Worm (Caenorhabditis elegans) whole organism, L4 larva: ENCODE data around the gene mrps-35.

Experiments
- F10B5.3 ChIP-seq: sonication (generic microtip); optimal IDR thresholded peaks from 2 replicates; lab custom pipeline; 2016; ENCODE audit warnings: mild to moderate bottlenecking, missing genetic modification characterization, missing compliant biosample characterization
- F26F4.8 ChIP-seq: fragments of 200-800 bp; sonication (Bioruptor generic); conservative IDR thresholded peaks from 2 replicates; pipeline ENCODE4 v1.3.6; 2022; ENCODE audit warnings: missing genetic modification characterization, missing compliant biosample characterization
- F44E2.7 ChIP-seq: fragments of 200-800 bp; sonication (Bioruptor generic); IDR thresholded peaks from 2 replicates; pipeline ENCODE4 v2.1.2; 2022; ENCODE audit warnings: missing genetic modification characterization, missing compliant biosample characterization
- T20F7.1 ChIP-seq: fragments of 200-800 bp; sonication (Bioruptor generic); optimal IDR thresholded peaks from 2 replicates; lab custom pipeline; 2018; ENCODE audit warnings: mild to moderate bottlenecking, missing genetic modification characterization, missing compliant biosample characterization
- Y48G9A.11 ChIP-seq: fragments of 200-800 bp; sonication (Bioruptor generic); IDR thresholded peaks from 2 replicates; pipeline ENCODE4 v1.3.6; 2022; ENCODE audit warnings: missing genetic modification reagents, missing genetic modification characterization, missing compliant biosample characterization
- Y5F2A.4 ChIP-seq: fragments of 200-800 bp; sonication (Bioruptor generic); optimal IDR thresholded peaks from 2 replicates; lab custom pipeline; 2018; ENCODE audit warnings: mild to moderate bottlenecking, missing genetic modification characterization, missing compliant biosample characterization
- Y75B8A.6 ChIP-seq: fragments of 200-800 bp; sonication (Bioruptor generic); IDR thresholded peaks from 2 replicates; pipeline ENCODE4 v1.3.6; 2022; ENCODE audit warnings: missing genetic modification reagents, missing genetic modification characterization, missing compliant biosample characterization
- ZK546.5 ChIP-seq, 2 experiments: sonication (generic microtip); optimal IDR thresholded peaks; 2 replicates each; lab custom pipeline; 2017; ENCODE audit warnings: missing biosample characterization in 2 of 2, missing genetic modification characterization in 2 of 2
- arid-1 ChIP-seq: fragments of 200-800 bp; sonication (Bioruptor generic); conservative IDR thresholded peaks from 2 replicates; pipeline ENCODE4 v1.3.6; 2022; ENCODE audit warnings: missing genetic modification reagents, missing genetic modification characterization, missing compliant biosample characterization
- attf-4 ChIP-seq: sonication (generic microtip); optimal IDR thresholded peaks from 3 replicates; lab custom pipeline; 2017; ENCODE audit warnings: missing biosample characterization, missing genetic modification characterization
- ceh-20 ChIP-seq: fragments of 200-800 bp; sonication (Bioruptor generic); IDR thresholded peaks from 2 replicates; pipeline ENCODE4 v1.3.6; 2022; ENCODE audit warnings: missing genetic modification reagents, missing genetic modification characterization, missing compliant biosample characterization
- ceh-62 ChIP-seq: sonication (generic microtip); optimal IDR thresholded peaks from 2 replicates; lab custom pipeline; 2017; ENCODE audit warnings: missing biosample characterization, missing genetic modification characterization
- ceh-82 ChIP-seq: sonication (generic microtip); optimal IDR thresholded peaks from 2 replicates; lab custom pipeline; 2017; ENCODE audit warnings: missing biosample characterization, missing genetic modification characterization
- ctbp-1 ChIP-seq: fragments of 200-800 bp; sonication (Bioruptor generic); IDR thresholded peaks from 2 replicates; pipeline ENCODE4 v1.3.6; 2022; ENCODE audit warnings: missing genetic modification reagents, missing genetic modification characterization, missing compliant biosample characterization
- daf-12 ChIP-seq: fragments of 150-350 bp; optimal IDR thresholded peaks from 2 replicates; lab custom pipeline; 2014; ENCODE audit warnings: missing biosample characterization, missing genetic modification reagents, missing genetic modification characterization
- daf-16 ChIP-seq, 3 experiments: sonication (generic microtip); optimal IDR thresholded peaks; 2 replicates each; lab custom pipeline; 2016 to 2017; ENCODE audit warnings: missing genetic modification characterization in 3 of 3, missing genetic modification reagents in 3 of 3, mild to moderate bottlenecking in 2 of 3, missing compliant biosample characterization in 2 of 3, missing biosample characterization in 1 of 3, moderate library complexity in 1 of 3
- daf-19 ChIP-seq: fragments of 200-800 bp; sonication (Bioruptor generic); conservative IDR thresholded peaks from 2 replicates; pipeline ENCODE4 v1.3.6; 2022; ENCODE audit warnings: missing genetic modification characterization, missing compliant biosample characterization
- daf-8 ChIP-seq: fragments of 200-800 bp; sonication (Bioruptor generic); IDR thresholded peaks from 2 replicates; pipeline ENCODE4 v1.3.6; 2022; ENCODE audit warnings: missing genetic modification characterization, missing compliant biosample characterization
- dmd-6 ChIP-seq: fragments of 200-800 bp; sonication (Bioruptor generic); IDR thresholded peaks from 2 replicates; pipeline ENCODE4 v1.3.6; 2022; ENCODE audit warnings: missing genetic modification reagents, missing genetic modification characterization, missing compliant biosample characterization
- dmd-8 ChIP-seq: fragments of 200-800 bp; sonication (Bioruptor generic); IDR thresholded peaks from 2 replicates; pipeline ENCODE4 v1.3.6; 2022; ENCODE audit warnings: missing genetic modification characterization, missing compliant biosample characterization
- egl-27 ChIP-seq: sonication (generic microtip); optimal IDR thresholded peaks from 3 replicates; lab custom pipeline; 2017; ENCODE audit warnings: missing biosample characterization, missing genetic modification reagents, missing genetic modification characterization
- fos-1 ChIP-seq: fragments of 150-350 bp; optimal IDR thresholded peaks from 2 replicates; lab custom pipeline; 2014; ENCODE audit warnings: missing biosample characterization, missing genetic modification characterization
- hlh-11 ChIP-seq: fragments of 200-800 bp; sonication (Bioruptor generic); optimal IDR thresholded peaks from 2 replicates; lab custom pipeline; 2018; ENCODE audit warnings: mild to moderate bottlenecking, missing genetic modification characterization, missing compliant biosample characterization
- jun-1 ChIP-seq: fragments of 150-350 bp; optimal IDR thresholded peaks from 2 replicates; lab custom pipeline; 2014; ENCODE audit warnings: missing biosample characterization, missing genetic modification reagents, missing genetic modification characterization
- lim-7 ChIP-seq: fragments of 200-800 bp; sonication (Bioruptor generic); IDR thresholded peaks from 2 replicates; pipeline ENCODE4 v1.3.6; 2022; ENCODE audit warnings: missing genetic modification characterization, missing compliant biosample characterization
- lin-1 ChIP-seq: fragments of 200-800 bp; sonication (Bioruptor generic); IDR thresholded peaks from 2 replicates; pipeline ENCODE4 v1.3.6; 2022; ENCODE audit warnings: missing genetic modification reagents, missing genetic modification characterization, missing compliant biosample characterization
- lin-13 ChIP-seq: fragments of 150-350 bp; optimal IDR thresholded peaks from 2 replicates; lab custom pipeline; 2014; ENCODE audit warnings: missing biosample characterization, missing genetic modification reagents, missing genetic modification characterization
- lin-15B ChIP-seq: fragments of 150-350 bp; sonication (generic microtip); optimal IDR thresholded peaks from 3 replicates; lab custom pipeline; 2014; ENCODE audit warnings: missing biosample characterization, missing genetic modification characterization
- lin-29 ChIP-seq: fragments of 200-800 bp; sonication (Bioruptor generic); IDR thresholded peaks from 2 replicates; pipeline ENCODE4 v1.3.6; 2022; ENCODE audit warnings: missing genetic modification reagents, missing genetic modification characterization, missing compliant biosample characterization
- lin-38 ChIP-seq: fragments of 200-800 bp; sonication (Bioruptor generic); IDR thresholded peaks from 2 replicates; pipeline ENCODE4 v1.3.6; 2022; ENCODE audit warnings: missing genetic modification reagents, missing genetic modification characterization, missing compliant biosample characterization
- lin-39 ChIP-seq: fragments of 150-350 bp; optimal IDR thresholded peaks from 2 replicates; lab custom pipeline; 2014; ENCODE audit warnings: missing biosample characterization, missing genetic modification reagents, missing genetic modification characterization
- lir-3 ChIP-seq: sonication (generic microtip); optimal IDR thresholded peaks from 2 replicates; lab custom pipeline; 2016; ENCODE audit warnings: mild to moderate bottlenecking, missing genetic modification characterization, missing compliant biosample characterization
- lsy-2 ChIP-seq, 2 experiments: fragments of 150-350 bp in 1 of 2; sonication (generic microtip) in 1 of 2; optimal IDR thresholded peaks; 2 replicates each; lab custom pipeline; 2014 to 2017; ENCODE audit warnings: missing biosample characterization in 2 of 2, missing genetic modification characterization in 2 of 2
- madf-9 ChIP-seq: fragments of 200-800 bp; sonication (Bioruptor generic); conservative IDR thresholded peaks from 2 replicates; pipeline ENCODE4 v1.3.6; 2022; ENCODE audit warnings: missing genetic modification reagents, missing genetic modification characterization, missing compliant biosample characterization
- mdt-29 ChIP-seq: fragments of 200-800 bp; sonication (Bioruptor generic); IDR thresholded peaks from 2 replicates; pipeline ENCODE4 v1.3.6; 2022; ENCODE audit warnings: missing genetic modification reagents, missing genetic modification characterization, missing compliant biosample characterization
- mep-1 ChIP-seq: fragments of 150-350 bp; sonication (generic microtip); optimal IDR thresholded peaks from 3 replicates; lab custom pipeline; 2014; ENCODE audit warnings: missing biosample characterization, missing genetic modification characterization
- nhr-10 ChIP-seq: fragments of 150-350 bp; optimal IDR thresholded peaks from 2 replicates; lab custom pipeline; 2014; ENCODE audit warnings: missing biosample characterization, missing genetic modification characterization
- nhr-102 ChIP-seq: sonication (generic microtip); optimal IDR thresholded peaks from 2 replicates; lab custom pipeline; 2016; ENCODE audit warnings: mild to moderate bottlenecking, missing genetic modification characterization, moderate library complexity, missing compliant biosample characterization
- nhr-111 ChIP-seq: fragments of 200-800 bp; sonication (Bioruptor generic); optimal IDR thresholded peaks from 2 replicates; lab custom pipeline; 2018; ENCODE audit warnings: mild to moderate bottlenecking, missing genetic modification characterization, missing compliant biosample characterization
- nhr-6 ChIP-seq: fragments of 150-350 bp; optimal IDR thresholded peaks from 2 replicates; lab custom pipeline; 2014; ENCODE audit warnings: missing biosample characterization, missing genetic modification characterization
- nhr-76 ChIP-seq: fragments of 150-350 bp; optimal IDR thresholded peaks from 2 replicates; lab custom pipeline; 2014; ENCODE audit warnings: missing biosample characterization, missing genetic modification characterization
- php-3 ChIP-seq: fragments of 200-800 bp; sonication (Bioruptor generic); IDR thresholded peaks from 2 replicates; pipeline ENCODE4 v1.3.6; 2022; ENCODE audit warnings: missing genetic modification reagents, missing genetic modification characterization, missing compliant biosample characterization
- rbr-2 ChIP-seq: sonication (generic microtip); optimal IDR thresholded peaks from 2 replicates; lab custom pipeline; 2016; ENCODE audit warnings: missing genotype, missing genetic modification characterization, missing compliant biosample characterization
- saeg-2 ChIP-seq: fragments of 200-800 bp; sonication (Bioruptor generic); IDR thresholded peaks from 2 replicates; pipeline ENCODE4 v1.3.6; 2022; ENCODE audit warnings: missing genetic modification reagents, missing genetic modification characterization, missing compliant biosample characterization
- sdz-12 ChIP-seq: fragments of 200-800 bp; sonication (Bioruptor generic); optimal IDR thresholded peaks from 2 replicates; lab custom pipeline; 2018; ENCODE audit warnings: mild to moderate bottlenecking, missing genetic modification characterization, missing compliant biosample characterization
- set-16 ChIP-seq: fragments of 200-800 bp; sonication (Bioruptor generic); IDR thresholded peaks from 2 replicates; pipeline ENCODE4 v1.3.6; 2022; ENCODE audit warnings: missing genetic modification reagents, missing genetic modification characterization, missing compliant biosample characterization
- unc-130 ChIP-seq: sonication (generic microtip); optimal IDR thresholded peaks from 2 replicates; lab custom pipeline; 2016; ENCODE audit warnings: missing genetic modification reagents, missing genetic modification characterization, missing compliant biosample characterization
- unc-39 ChIP-seq: sonication (generic microtip); optimal IDR thresholded peaks from 2 replicates; lab custom pipeline; 2017; ENCODE audit warnings: missing biosample characterization, missing genetic modification characterization
- vab-7 ChIP-seq: fragments of 200-800 bp; sonication (Bioruptor generic); IDR thresholded peaks from 2 replicates; pipeline ENCODE4 v1.3.6; 2022; ENCODE audit warnings: missing genetic modification reagents, missing genetic modification characterization, missing compliant biosample characterization
- zfp-3 ChIP-seq: fragments of 200-800 bp; sonication (Bioruptor generic); conservative IDR thresholded peaks from 2 replicates; pipeline ENCODE4 v1.3.6; 2022; ENCODE audit warnings: missing genetic modification reagents, missing genetic modification characterization, missing compliant biosample characterization
- ztf-11 ChIP-seq: fragments of 150-350 bp; optimal IDR thresholded peaks from 2 replicates; lab custom pipeline; 2014; ENCODE audit warnings: missing biosample characterization, missing genetic modification characterization

Gene mrps-35

DNA sequence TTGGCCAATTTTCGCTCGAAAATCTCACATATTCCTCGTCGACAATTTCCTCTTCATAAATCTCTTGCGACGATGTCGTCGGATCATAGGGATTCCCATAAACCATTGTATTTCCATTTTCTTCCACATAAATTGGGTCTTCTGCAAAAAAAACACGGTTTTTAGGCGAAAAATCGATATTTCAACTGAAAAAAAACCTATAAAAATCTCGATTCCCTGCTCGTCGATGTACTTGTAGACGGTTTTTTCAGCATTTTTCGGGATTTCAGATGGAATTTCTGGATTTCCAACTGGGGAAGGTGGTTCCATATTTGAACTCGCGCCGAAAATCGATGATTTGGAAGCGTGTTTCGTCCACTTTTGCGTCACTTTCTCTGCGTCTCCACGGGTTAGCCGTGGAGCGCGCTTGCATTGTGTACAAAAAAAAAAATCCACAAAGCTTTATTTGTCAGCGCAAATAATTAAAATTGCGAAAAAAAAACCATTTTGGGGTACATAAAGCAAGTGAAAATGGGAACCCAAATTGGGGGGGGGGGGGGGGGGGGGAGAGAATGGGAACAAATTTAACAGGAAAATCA, 13.5 kb upstream of the mrps-35 start, which contains the start of gene Y39B6A.43 (continued):
- TF ChIP-seq ztf-11 (no peak), Y75B8A.6 (peak; percentile 87), lsy-2 (tag; optimal IDR thresholded peaks at IDR 0.05; lab: Kevin White, UChicago) (peak; percentile 91 to 97), lin-1 (GFP tag; lab: Robert Waterston, UW) (peak; percentile 86), hlh-11 (tag; lab: Kevin White, UChicago) (peak; percentile 94), vab-7 (GFP tag; lab: Robert Waterston, UW) (peak; percentile 83), F44E2.7 (peak; percentile 81; the same call in 1 of the 2 replicates), T20F7.1 (peak; percentile 91), F26F4.8 (GFP tag; lab: Robert Waterston, UW) (no peak), set-16 (GFP tag; lab: Robert Waterston, UW) (peak; percentile 64), rbr-2 (tag; lab: Kevin White, UChicago) (peak; percentile 96), daf-19 (no peak), daf-8 (GFP tag; lab: Robert Waterston, UW) (no peak), lin-39 (tag; lab: Kevin White, UChicago) (no peak), lin-15B (tag; lab: Kevin White, UChicago) (peak; percentile 94), php-3 (GFP tag; lab: Robert Waterston, UW) (peak; percentile 81), Y5F2A.4 (peak; percentile 80), mep-1 (tag; lab: Kevin White, UChicago) (peak; percentile 98), egl-27 (tag; lab: Kevin White, UChicago) (no peak), nhr-6 (tag; lab: Kevin White, UChicago) (peak; percentile 94), nhr-111 (peak; percentile 34), Y48G9A.11 (GFP tag; lab: Robert Waterston, UW) (peak; percentile 94), lin-29 (GFP tag; lab: Robert Waterston, UW) (peak; percentile 96), unc-39 (tag; lab: Kevin White, UChicago) (no peak), ceh-82 (tag; lab: Kevin White, UChicago) (no peak), attf-4 (tag; lab: Kevin White, UChicago) (no peak), sdz-12 (GFP tag; lab: Kevin White, UChicago) (no peak), ceh-20 (GFP tag; lab: Robert Waterston, UW) (peak; percentile 96), lir-3 (tag; lab: Kevin White, UChicago) (peak; percentile 24), nhr-102 (tag; lab: Kevin White, UChicago) (peak; percentile 95), lin-13 (GFP tag; lab: Kevin White, UChicago) (peak; percentile 99), lim-7 (GFP tag; lab: Robert Waterston, UW) (peak; percentile 41; the same call in 1 of the 2 replicates), dmd-6 (GFP tag; lab: Robert Waterston, UW) (peak; percentile 98), ceh-62 (tag; lab: Kevin White, UChicago) (no peak), fos-1 (peak; percentile 48), arid-1 (GFP tag; lab: Robert Waterston, UW) (peak; percentile 97), nhr-10 (tag; lab: Kevin White, UChicago) (no peak), zfp-3 (peak; percentile 97), daf-12 (no peak), F10B5.3 (tag; lab: Kevin White, UChicago) (peak; percentile 69), jun-1 (tag; lab: Kevin White, UChicago) (peak; percentile 92), mdt-29 (peak; percentile 95), ctbp-1 (GFP tag; lab: Robert Waterston, UW) (peak; percentile 95), saeg-2 (peak; percentile 92), dmd-8 (GFP tag; lab: Robert Waterston, UW) (peak; percentile 80; the same call in 1 of the 2 replicates), madf-9 (GFP tag; lab: Robert Waterston, UW) (peak; percentile 93), unc-130 (peak; percentile 93), daf-16 (GFP tag; optimal IDR thresholded peaks at IDR 0.05; lab: Kevin White, UChicago) (peak; percentile 39 to 53), daf-16 (tag; optimal IDR thresholded peaks at IDR 0.05; lab: Kevin White, UChicago) (peak; percentile 91), nhr-76 (tag; lab: Kevin White, UChicago) (peak; percentile 55), lin-38 (peak; percentile 100), ZK546.5 (tag; optimal IDR thresholded peaks at IDR 0.05; lab: Kevin White, UChicago) (peak in 1 of 2 experiments; percentile 68)
